Fruit fly (Drosophila melanogaster) whole organism, embryonic: ENCODE data around the gene CG10841.

Source experiments
- Asciz ChIP-seq: fragments of 200-800 bp; sonication (Bioruptor generic); optimal IDR thresholded peaks from 2 replicates; lab custom pipeline; 2017; ENCODE audit warnings: missing biosample characterization, mild to moderate bottlenecking, missing genetic modification characterization, missing genetic modification reagents
- CG1024 ChIP-seq: fragments of 200-800 bp; sonication (Bioruptor generic); IDR thresholded peaks from 2 replicates; pipeline ENCODE4 v1.3.6; 2022; ENCODE audit warnings: missing biosample characterization, missing genetic modification characterization
- CG10366 ChIP-seq: fragments of 200-800 bp; sonication (Bioruptor generic); IDR thresholded peaks from 2 replicates; pipeline ENCODE4 v1.3.6; 2022; ENCODE audit warnings: missing biosample characterization, missing genetic modification characterization
- CG11456 ChIP-seq: fragments of 200-800 bp; sonication (Bioruptor generic); IDR thresholded peaks from 3 replicates; pipeline ENCODE4 v1.3.6; 2022; ENCODE audit warnings: missing biosample characterization, missing genetic modification characterization
- CG11723 ChIP-seq: fragments of 200-800 bp; sonication (Bioruptor generic); optimal IDR thresholded peaks from 2 replicates; lab custom pipeline; 2017; ENCODE audit warnings: missing biosample characterization, mild to moderate bottlenecking, missing genetic modification characterization
- CG12104 ChIP-seq: fragments of 200-800 bp; sonication (Bioruptor generic); optimal IDR thresholded peaks from 3 replicates; lab custom pipeline; 2016; ENCODE audit warnings: missing biosample characterization, missing genetic modification characterization
- CG12744 ChIP-seq: fragments of 200-800 bp; sonication (Bioruptor generic); optimal IDR thresholded peaks from 2 replicates; lab custom pipeline; 2016; ENCODE audit warnings: missing biosample characterization, missing genetic modification characterization
- CG1529 ChIP-seq: fragments of 200-800 bp; sonication (Bioruptor generic); optimal IDR thresholded peaks from 3 replicates; lab custom pipeline; 2018; ENCODE audit warnings: missing biosample characterization, missing genetic modification characterization
- CG1647 ChIP-seq: fragments of 200-800 bp; sonication (Bioruptor generic); optimal IDR thresholded peaks from 3 replicates; lab custom pipeline; 2016; ENCODE audit warnings: missing biosample characterization, missing genetic modification characterization
- CG17568 ChIP-seq: fragments of 200-800 bp; sonication (Bioruptor generic); optimal IDR thresholded peaks from 2 replicates; lab custom pipeline; 2018; ENCODE audit warnings: missing biosample characterization, mild to moderate bottlenecking, missing genetic modification characterization, moderate library complexity
- CG17802 ChIP-seq: fragments of 200-800 bp; sonication (Bioruptor generic); optimal IDR thresholded peaks from 2 replicates; lab custom pipeline; 2018; ENCODE audit warnings: missing biosample characterization, mild to moderate bottlenecking, missing genetic modification characterization, moderate library complexity
- CG1792 ChIP-seq: fragments of 200-800 bp; sonication (Bioruptor generic); optimal IDR thresholded peaks from 2 replicates; lab custom pipeline; 2016; ENCODE audit warnings: missing biosample characterization, missing genetic modification characterization
- CG18011 ChIP-seq: fragments of 200-800 bp; sonication (Bioruptor generic); optimal IDR thresholded peaks from 2 replicates; lab custom pipeline; 2017; ENCODE audit warnings: missing biosample characterization, missing genetic modification characterization, mild to moderate bottlenecking, moderate library complexity, missing genotype
- CG18262 ChIP-seq: fragments of 200-800 bp; optimal IDR thresholded peaks from 3 replicates; lab custom pipeline; 2019; ENCODE audit warnings: missing biosample characterization, mild to moderate bottlenecking, missing genetic modification characterization, moderate library complexity
- CG30020 ChIP-seq: fragments of 200-800 bp; optimal IDR thresholded peaks from 2 replicates; lab custom pipeline; 2019; ENCODE audit warnings: missing biosample characterization, mild to moderate bottlenecking, missing genetic modification characterization, moderate library complexity
- CG5953 ChIP-seq: fragments of 200-800 bp; sonication (Bioruptor generic); IDR thresholded peaks from 2 replicates; pipeline ENCODE4 v1.3.6; 2022; ENCODE audit warnings: missing biosample characterization, missing genetic modification characterization
- CG6854 ChIP-seq: fragments of 200-800 bp; sonication (Bioruptor generic); optimal IDR thresholded peaks from 3 replicates; lab custom pipeline; 2017; ENCODE audit warnings: missing biosample characterization, mild to moderate bottlenecking, missing genetic modification characterization
- CrebB ChIP-seq: fragments of 200-800 bp; sonication (Bioruptor generic); optimal IDR thresholded peaks from 3 replicates; lab custom pipeline; 2018; ENCODE audit warnings: missing biosample characterization, mild to moderate bottlenecking, missing genetic modification characterization
- Dad ChIP-seq: fragments of 200-800 bp; sonication (Bioruptor generic); optimal IDR thresholded peaks from 3 replicates; lab custom pipeline; 2016; ENCODE audit warnings: missing biosample characterization, missing genetic modification characterization
- Max ChIP-seq: fragments of 200-800 bp; sonication (Bioruptor generic); optimal IDR thresholded peaks from 2 replicates; lab custom pipeline; 2016; ENCODE audit warnings: missing biosample characterization, mild to moderate bottlenecking, missing genetic modification characterization
- Mrtf ChIP-seq: fragments of 200-800 bp; sonication (Bioruptor generic); IDR thresholded peaks from 3 replicates; pipeline ENCODE4 v1.3.6; 2022; ENCODE audit warnings: missing biosample characterization, missing genetic modification characterization
- Neu2 ChIP-seq: fragments of 200-800 bp; sonication (Bioruptor generic); optimal IDR thresholded peaks from 3 replicates; lab custom pipeline; 2016; ENCODE audit warnings: missing biosample characterization, missing genetic modification characterization, borderline replicate concordance
- TFAM ChIP-seq: fragments of 200-800 bp; sonication (Bioruptor generic); optimal IDR thresholded peaks from 2 replicates; lab custom pipeline; 2017; ENCODE audit warnings: missing biosample characterization, missing genetic modification characterization, inconsistent platforms
- Tbp ChIP-seq: fragments of >200 bp; optimal IDR thresholded peaks from 2 replicates; lab custom pipeline; 2018; ENCODE audit warnings: missing biosample characterization, missing genetic modification characterization
- al ChIP-seq: fragments of 200-800 bp; sonication (Bioruptor generic); IDR thresholded peaks from 2 replicates; pipeline ENCODE4 v1.3.6; 2022; ENCODE audit warnings: missing biosample characterization, missing genetic modification characterization
- cad ChIP-seq: fragments of >200 bp; optimal IDR thresholded peaks from 2 replicates; lab custom pipeline; 2017; ENCODE audit warnings: missing biosample characterization, missing genetic modification characterization
- cas ChIP-seq: fragments of 200-800 bp; sonication (Bioruptor generic); IDR thresholded peaks from 2 replicates; pipeline ENCODE4 v1.3.6; 2022; ENCODE audit warnings: missing biosample characterization, missing genetic modification characterization
- cato ChIP-seq: fragments of 200-800 bp; sonication (Bioruptor generic); optimal IDR thresholded peaks from 2 replicates; lab custom pipeline; 2016; ENCODE audit warnings: missing biosample characterization, missing genetic modification characterization, borderline replicate concordance
- caup ChIP-seq: fragments of 200-800 bp; sonication (Bioruptor generic); optimal IDR thresholded peaks from 3 replicates; lab custom pipeline; 2017; ENCODE audit warnings: missing biosample characterization, mild to moderate bottlenecking, missing genetic modification characterization, moderate library complexity; ENCODE audit not compliant: severe bottlenecking
- chn ChIP-seq: fragments of 200-800 bp; sonication (Bioruptor generic); optimal IDR thresholded peaks from 2 replicates; lab custom pipeline; 2016; ENCODE audit warnings: missing biosample characterization, missing genetic modification characterization
- cwo ChIP-seq: fragments of 200-800 bp; sonication (Bioruptor generic); optimal IDR thresholded peaks from 3 replicates; lab custom pipeline; 2017; ENCODE audit warnings: missing biosample characterization, missing genetic modification characterization, mild to moderate bottlenecking, moderate library complexity, missing genetic modification reagents
- dimm ChIP-seq: fragments of 200-800 bp; sonication (Bioruptor generic); IDR thresholded peaks from 2 replicates; pipeline ENCODE4 v1.3.6; 2022; ENCODE audit warnings: missing biosample characterization, missing genetic modification characterization
- dysf ChIP-seq: fragments of 200-800 bp; sonication (Bioruptor generic); IDR thresholded peaks from 3 replicates; pipeline ENCODE4 v1.3.6; 2022; ENCODE audit warnings: missing biosample characterization, missing genetic modification characterization
- gro ChIP-seq: fragments of 200-800 bp; sonication (Bioruptor generic); optimal IDR thresholded peaks from 2 replicates; lab custom pipeline; 2016; ENCODE audit warnings: missing biosample characterization, missing genetic modification characterization
- ham ChIP-seq: fragments of 200-800 bp; sonication (Bioruptor generic); IDR thresholded peaks from 2 replicates; pipeline ENCODE4 v1.3.6; 2022; ENCODE audit warnings: missing biosample characterization, missing genetic modification characterization
- hkb ChIP-seq, 2 experiments: fragments of 200-800 bp in 1 of 2; fragments of >200 bp in 1 of 2; sonication (Bioruptor generic) in 1 of 2; IDR thresholded peaks in 1 of 2; optimal IDR thresholded peaks in 1 of 2; 2 replicates each; pipeline versions ENCODE4 v1.3.6 to Lab custom; 2017 to 2022; ENCODE audit warnings: missing biosample characterization in 1 of 2, missing genetic modification characterization in 1 of 2
- jing ChIP-seq: fragments of 200-800 bp; sonication (Bioruptor generic); optimal IDR thresholded peaks from 2 replicates; lab custom pipeline; 2018; ENCODE audit warnings: missing biosample characterization, mild to moderate bottlenecking, missing genetic modification characterization
- kni ChIP-seq: fragments of 200-800 bp; sonication (Bioruptor generic); optimal IDR thresholded peaks from 3 replicates; lab custom pipeline; 2017; ENCODE audit warnings: mild to moderate bottlenecking, missing biosample characterization, missing genetic modification reagents, missing genetic modification characterization
- lab ChIP-seq: fragments of 200-800 bp; sonication (Bioruptor generic); optimal IDR thresholded peaks from 3 replicates; lab custom pipeline; 2017; ENCODE audit warnings: missing biosample characterization, missing genetic modification characterization, mild to moderate bottlenecking, moderate library complexity, missing genetic modification reagents
- lmd ChIP-seq: fragments of 200-800 bp; sonication (Bioruptor generic); IDR thresholded peaks from 2 replicates; pipeline ENCODE4 v1.3.6; 2022; ENCODE audit warnings: missing biosample characterization, missing genetic modification characterization
- maf-S ChIP-seq: fragments of 200-800 bp; sonication (Bioruptor generic); optimal IDR thresholded peaks from 2 replicates; lab custom pipeline; 2016; ENCODE audit warnings: missing biosample characterization, missing genetic modification characterization
- pfk ChIP-seq: fragments of 200-800 bp; sonication (Bioruptor generic); optimal IDR thresholded peaks from 2 replicates; lab custom pipeline; 2018; ENCODE audit warnings: missing biosample characterization, mild to moderate bottlenecking, missing genetic modification characterization, moderate library complexity
- sc ChIP-seq, 3 experiments: fragments of >200 bp in 2 of 3; fragments of 200-800 bp in 1 of 3; sonication (Bioruptor generic) in 1 of 3; optimal IDR thresholded peaks; 2 replicates in 2 of 3; 3 replicates in 1 of 3; lab custom pipeline; 2017; ENCODE audit warnings: mild to moderate bottlenecking in 1 of 3, missing biosample characterization in 1 of 3, missing genetic modification characterization in 1 of 3, missing genetic modification reagents in 1 of 3
- sug ChIP-seq: fragments of 200-800 bp; optimal IDR thresholded peaks from 2 replicates; lab custom pipeline; 2019; ENCODE audit warnings: missing biosample characterization, mild to moderate bottlenecking, missing genetic modification characterization, moderate library complexity
- tio ChIP-seq: fragments of 200-800 bp; sonication (Bioruptor generic); optimal IDR thresholded peaks from 2 replicates; lab custom pipeline; 2017; ENCODE audit warnings: missing biosample characterization, missing genetic modification characterization, inconsistent platforms
- unc-4 ChIP-seq: fragments of 200-800 bp; sonication (Bioruptor generic); IDR thresholded peaks from 2 replicates; pipeline ENCODE4 v1.3.6; 2022; ENCODE audit warnings: missing biosample characterization, missing genetic modification characterization; ENCODE audit not compliant: partially characterized antibody
- zf30C ChIP-seq: fragments of 200-800 bp; sonication (Bioruptor generic); optimal IDR thresholded peaks from 3 replicates; lab custom pipeline; 2018; ENCODE audit warnings: missing biosample characterization, mild to moderate bottlenecking, missing genetic modification characterization

Gene CG10841

dm6 chr3R:13676137-13677086, 44.7 kb downstream of the CG10841 start, which contains the start of the genes Lkb1 and CG9588 (continued):
- TF ChIP-seq cato (GFP tag; lab: Kevin White, UChicago) = no peak
- no peak for TF ChIP-seq tio (GFP tag; lab: Kevin White, UChicago)
- peak; percentile 61 for TF ChIP-seq lab (GFP tag; lab: Kevin White, UChicago)
- TF ChIP-seq Neu2 (GFP tag; lab: Kevin White, UChicago) = no peak
- TF ChIP-seq sc (optimal IDR thresholded peaks at IDR 0.05; lab: Kevin White, UChicago) = no peak
- TF ChIP-seq sc (GFP tag; optimal IDR thresholded peaks at IDR 0.05; lab: Kevin White, UChicago) = no peak
- peak; percentile 48; the same call in 1 of the 2 replicates for TF ChIP-seq al (GFP tag; lab: Robert Waterston, UW)
- TF ChIP-seq Asciz (GFP tag; lab: Kevin White, UChicago) = no peak
- TF ChIP-seq CG1792 (GFP tag; lab: Kevin White, UChicago) = no peak
- no peak for TF ChIP-seq CrebB
- TF ChIP-seq hkb (optimal IDR thresholded peaks at IDR 0.05; lab: Kevin White, UChicago) = no peak
- TF ChIP-seq hkb (GFP tag; IDR thresholded peaks at IDR 0.05; lab: Robert Waterston, UW) = peak; percentile 78
- no peak for TF ChIP-seq kni (GFP tag; lab: Kevin White, UChicago)
- TF ChIP-seq Max (GFP tag; lab: Kevin White, UChicago) = peak; percentile 3
- TF ChIP-seq CG1529 (GFP tag; lab: Kevin White, UChicago) = no peak
- peak; percentile 47 for TF ChIP-seq gro (GFP tag; lab: Kevin White, UChicago)
- TF ChIP-seq Dad (GFP tag; lab: Kevin White, UChicago) = peak; percentile 8
- TF ChIP-seq CG10366 = peak; percentile 75
- peak; percentile 42 for TF ChIP-seq caup (GFP tag; lab: Kevin White, UChicago)
- no peak for TF ChIP-seq CG17568 (GFP tag; lab: Kevin White, UChicago)
- peak; percentile 3 for TF ChIP-seq CG11723 (GFP tag; lab: Kevin White, UChicago)
- TF ChIP-seq ham (GFP tag; lab: Robert Waterston, UW) = 0 out of 2 replicates have a peak, but pooled peaks have one; percentile 56
- TF ChIP-seq CG1024 = peak; percentile 78
- peak; percentile 27 for TF ChIP-seq jing
- no peak for TF ChIP-seq zf30C (GFP tag; lab: Kevin White, UChicago)
- peak; percentile 77 for TF ChIP-seq CG5953 (GFP tag; lab: Robert Waterston, UW)
- TF ChIP-seq unc-4 (GFP tag; lab: Robert Waterston, UW) = no peak
- TF ChIP-seq CG18262 (tag; lab: Kevin White, UChicago) = peak; percentile 20
- TF ChIP-seq cwo = peak; percentile 33
- peak; percentile 79 for TF ChIP-seq dysf (GFP tag; lab: Robert Waterston, UW)
- TF ChIP-seq CG18011 (GFP tag; lab: Kevin White, UChicago) = no peak
- TF ChIP-seq CG12104 (GFP tag; lab: Kevin White, UChicago) = no peak
- TF ChIP-seq dimm (GFP tag; lab: Robert Waterston, UW) = no peak
- TF ChIP-seq Mrtf (GFP tag; lab: Robert Waterston, UW) = peak; percentile 69
- TF ChIP-seq CG12744 = no peak
- TF ChIP-seq lmd = peak; percentile 82
- no peak for TF ChIP-seq CG1647 (GFP tag; lab: Kevin White, UChicago)
- TF ChIP-seq sug = no peak
- TF ChIP-seq cad (GFP tag; lab: Kevin White, UChicago) = no peak
- peak; percentile 49 for TF ChIP-seq chn (GFP tag; lab: Kevin White, UChicago)
- TF ChIP-seq CG30020 (tag; lab: Kevin White, UChicago) = no peak
- no peak for TF ChIP-seq Tbp (GFP tag; lab: Kevin White, UChicago)
- TF ChIP-seq TFAM (GFP tag; lab: Kevin White, UChicago) = no peak
- TF ChIP-seq CG11456 (GFP tag; lab: Robert Waterston, UW) = peak; percentile 90
- TF ChIP-seq cas = peak; percentile 21; the same call in 1 of the 2 replicates
- TF ChIP-seq CG6854 = no peak
- peak; percentile 26 for TF ChIP-seq maf-S (GFP tag; lab: Kevin White, UChicago)
- no peak for TF ChIP-seq CG17802 (tag; lab: Kevin White, UChicago)
- TF ChIP-seq pfk (GFP tag; lab: Kevin White, UChicago) = no peak
